Worm (Caenorhabditis elegans) whole organism, L1 larva: Measurements from ENCODE around the gene nhr-205.
A peak's percentile ranks its signal among the peaks of the same experiment; 100 is the strongest.
"Not testable (repeated sequence)": the region's sequence is repeated elsewhere in the genome, so short reads cannot be mapped to it uniquely, and the experiment has no call there.

ENCODE experiments used
- C04F5.9 ChIP-seq: sonication (generic microtip); optimal IDR thresholded peaks from 2 replicates; lab custom pipeline; 2016; ENCODE audit warnings: missing genetic modification characterization, missing compliant biosample characterization
- C16A3.4 ChIP-seq: fragments of 150-350 bp; optimal IDR thresholded peaks from 2 replicates; lab custom pipeline; 2014; ENCODE audit warnings: missing biosample characterization, missing genetic modification characterization
- Y116A8C.19 ChIP-seq: sonication (generic microtip); optimal IDR thresholded peaks from 2 replicates; lab custom pipeline; 2016; ENCODE audit warnings: missing compliant biosample characterization, missing genetic modification characterization, borderline replicate concordance
- blmp-1 ChIP-seq: fragments of 150-350 bp; optimal IDR thresholded peaks from 2 replicates; lab custom pipeline; 2014; ENCODE audit warnings: missing biosample characterization, missing genetic modification characterization
- ceh-63 ChIP-seq: fragments of 200-800 bp; sonication (Bioruptor generic); optimal IDR thresholded peaks from 2 replicates; lab custom pipeline; 2018; ENCODE audit warnings: mild to moderate bottlenecking, missing genetic modification characterization, missing compliant biosample characterization
- ceh-8 ChIP-seq: fragments of 200-800 bp; sonication (Bioruptor generic); optimal IDR thresholded peaks from 2 replicates; lab custom pipeline; 2018; ENCODE audit warnings: mild to moderate bottlenecking, missing genetic modification characterization, moderate library complexity, missing compliant biosample characterization
- ceh-82 ChIP-seq, 3 experiments: fragments of 150-350 bp in 1 of 3; sonication (generic microtip) in 2 of 3; optimal IDR thresholded peaks; 2 replicates each; lab custom pipeline; 2014 to 2017; ENCODE audit warnings: missing biosample characterization in 3 of 3, missing genetic modification characterization in 3 of 3
- ceh-88 ChIP-seq: fragments of 200-800 bp; sonication (Bioruptor generic); IDR thresholded peaks from 2 replicates; pipeline ENCODE4 v1.3.6; 2022; ENCODE audit warnings: missing genetic modification characterization, missing compliant biosample characterization
- ceh-90 ChIP-seq: sonication (generic microtip); optimal IDR thresholded peaks from 2 replicates; lab custom pipeline; 2016; ENCODE audit warnings: missing genetic modification characterization, missing compliant biosample characterization
- dpl-1 ChIP-seq, 3 experiments: fragments of 150-350 bp in 2 of 3; sonication (generic microtip) in 1 of 3; optimal IDR thresholded peaks; 2 replicates each; lab custom pipeline; 2014 to 2017; ENCODE audit warnings: missing biosample characterization in 3 of 3, missing genetic modification characterization in 3 of 3, missing genetic modification reagents in 3 of 3
- efl-1 ChIP-seq, 4 experiments: fragments of 150-350 bp; optimal IDR thresholded peaks in 3 of 4; peaks in 1 of 4; 1 replicate in 1 of 4; 2 replicates in 3 of 4; lab custom pipeline; 2014; ENCODE audit warnings: missing biosample characterization in 2 of 4, missing genetic modification characterization in 2 of 4, missing genetic modification reagents in 2 of 4
- egl-27 ChIP-seq, 2 experiments: fragments of 150-350 bp in 1 of 2; sonication (generic microtip); optimal IDR thresholded peaks; 3 replicates each; lab custom pipeline; 2017 to 2018; ENCODE audit warnings: missing biosample characterization in 2 of 2, missing genetic modification characterization in 2 of 2, missing genetic modification reagents in 2 of 2
- elt-2 ChIP-seq: sonication (generic microtip); optimal IDR thresholded peaks from 2 replicates; lab custom pipeline; 2016; ENCODE audit warnings: missing genetic modification characterization, mild to moderate bottlenecking, inconsistent platforms, missing compliant biosample characterization, missing genetic modification reagents
- elt-3 ChIP-seq, 6 experiments: fragments of 150-350 bp in 1 of 6; sonication (generic microtip); optimal IDR thresholded peaks; 2 replicates each; lab custom pipeline; 2017 to 2018; ENCODE audit warnings: missing biosample characterization in 6 of 6, missing genetic modification characterization in 6 of 6, inconsistent platforms in 1 of 6
- fkh-8 ChIP-seq: sonication (generic microtip); optimal IDR thresholded peaks from 2 replicates; lab custom pipeline; 2016; ENCODE audit warnings: mild to moderate bottlenecking, missing genetic modification characterization, missing compliant biosample characterization
- grh-1 ChIP-seq: fragments of 200-800 bp; sonication (Bioruptor generic); IDR thresholded peaks from 2 replicates; pipeline ENCODE4 v1.3.6; 2022; ENCODE audit warnings: missing genetic modification reagents, missing genetic modification characterization, missing compliant biosample characterization
- hlh-17 ChIP-seq: fragments of 200-800 bp; sonication (Bioruptor generic); optimal IDR thresholded peaks from 2 replicates; lab custom pipeline; 2018; ENCODE audit warnings: missing genetic modification characterization, mild to moderate bottlenecking, missing compliant biosample characterization, moderate library complexity, borderline replicate concordance
- hlh-4 ChIP-seq: sonication (generic microtip); optimal IDR thresholded peaks from 2 replicates; lab custom pipeline; 2016; ENCODE audit warnings: mild to moderate bottlenecking, missing genetic modification characterization, missing compliant biosample characterization
- isw-1 ChIP-seq: fragments of 200-800 bp; sonication (Bioruptor generic); IDR thresholded peaks from 2 replicates; pipeline ENCODE4 v1.3.6; 2022; ENCODE audit warnings: missing genetic modification characterization, missing compliant biosample characterization
- lin-14 ChIP-seq: fragments of 200-800 bp; sonication (Bioruptor generic); optimal IDR thresholded peaks from 2 replicates; lab custom pipeline; 2018; ENCODE audit warnings: mild to moderate bottlenecking, missing genetic modification characterization, moderate library complexity, missing compliant biosample characterization
- lin-35 ChIP-seq, 2 experiments: fragments of 150-350 bp; optimal IDR thresholded peaks; 2 replicates each; lab custom pipeline; 2014; ENCODE audit warnings: missing biosample characterization in 2 of 2, missing genetic modification characterization in 2 of 2, missing genetic modification reagents in 2 of 2
- lin-39 ChIP-seq: fragments of 150-350 bp; optimal IDR thresholded peaks from 2 replicates; lab custom pipeline; 2014; ENCODE audit warnings: missing biosample characterization, missing genetic modification reagents, missing genetic modification characterization
- lsy-2 ChIP-seq, 2 experiments: fragments of 150-350 bp; optimal IDR thresholded peaks; 2 replicates each; lab custom pipeline; 2014; ENCODE audit warnings: missing biosample characterization in 2 of 2, missing genetic modification characterization in 2 of 2
- mef-2 ChIP-seq: fragments of 150-350 bp; optimal IDR thresholded peaks from 2 replicates; lab custom pipeline; 2014; ENCODE audit warnings: missing biosample characterization, missing genetic modification characterization
- mep-1 ChIP-seq: fragments of 150-350 bp; optimal IDR thresholded peaks from 2 replicates; lab custom pipeline; 2014; ENCODE audit warnings: missing biosample characterization, missing genetic modification characterization
- nhr-19 ChIP-seq: fragments of 200-800 bp; sonication (Bioruptor generic); conservative IDR thresholded peaks from 2 replicates; pipeline ENCODE4 v1.3.6; 2022; ENCODE audit warnings: missing genetic modification characterization, missing compliant biosample characterization
- nhr-20 ChIP-seq: sonication (generic microtip); optimal IDR thresholded peaks from 2 replicates; lab custom pipeline; 2016; ENCODE audit warnings: mild to moderate bottlenecking, missing genetic modification characterization, missing compliant biosample characterization
- nhr-76 ChIP-seq: sonication (generic microtip); optimal IDR thresholded peaks from 2 replicates; lab custom pipeline; 2017; ENCODE audit warnings: missing biosample characterization, missing genetic modification characterization
- nhr-84 ChIP-seq: sonication (generic microtip); optimal IDR thresholded peaks from 2 replicates; lab custom pipeline; 2017; ENCODE audit warnings: missing biosample characterization, missing genetic modification characterization
- nhr-85 ChIP-seq: sonication (generic microtip); peaks from one replicate; lab custom pipeline; 2016; ENCODE audit warnings: missing genetic modification characterization, inconsistent platforms, missing compliant biosample characterization
- pag-3 ChIP-seq: sonication (generic microtip); optimal IDR thresholded peaks from 2 replicates; lab custom pipeline; 2017; ENCODE audit warnings: missing genetic modification characterization, mild to moderate bottlenecking, missing compliant biosample characterization, antibody characterized with exemption, borderline replicate concordance; ENCODE audit not compliant: insufficient read depth
- pqm-1 ChIP-seq: sonication (generic microtip); optimal IDR thresholded peaks from 3 replicates; lab custom pipeline; 2017; ENCODE audit warnings: missing biosample characterization, missing genetic modification characterization
- skn-1 ChIP-seq: fragments of 150-350 bp; optimal IDR thresholded peaks from 2 replicates; lab custom pipeline; 2014; ENCODE audit warnings: missing biosample characterization, missing genetic modification characterization
- snpc-4 ChIP-seq: fragments of 150-350 bp; optimal IDR thresholded peaks from 2 replicates; lab custom pipeline; 2014; ENCODE audit warnings: missing biosample characterization, missing genetic modification characterization
- snu-23 ChIP-seq: sonication (generic microtip); optimal IDR thresholded peaks from 2 replicates; lab custom pipeline; 2016; ENCODE audit warnings: missing genetic modification characterization, missing compliant biosample characterization
- sox-4 ChIP-seq: sonication (generic microtip); optimal IDR thresholded peaks from 2 replicates; lab custom pipeline; 2016; ENCODE audit warnings: missing genetic modification characterization, missing compliant biosample characterization
- sup-37 ChIP-seq: fragments of 200-800 bp; sonication (Bioruptor generic); optimal IDR thresholded peaks from 2 replicates; lab custom pipeline; 2018; ENCODE audit warnings: mild to moderate bottlenecking, missing genetic modification characterization, missing compliant biosample characterization
- swsn-7 ChIP-seq: sonication (generic microtip); optimal IDR thresholded peaks from 2 replicates; lab custom pipeline; 2016; ENCODE audit warnings: missing genetic modification characterization, missing compliant biosample characterization
- tbx-2 ChIP-seq: sonication (generic microtip); optimal IDR thresholded peaks from 2 replicates; lab custom pipeline; 2016; ENCODE audit warnings: missing genetic modification characterization, missing compliant biosample characterization
- unc-130 ChIP-seq: fragments of 150-350 bp; optimal IDR thresholded peaks from 2 replicates; lab custom pipeline; 2017; ENCODE audit warnings: missing biosample characterization, missing genetic modification characterization, inconsistent platforms
- unc-30 ChIP-seq: sonication (generic microtip); optimal IDR thresholded peaks from 2 replicates; lab custom pipeline; 2017; ENCODE audit warnings: missing biosample characterization, missing genetic modification characterization
- unc-62 ChIP-seq: fragments of 150-350 bp; optimal IDR thresholded peaks from 2 replicates; lab custom pipeline; 2014; ENCODE audit warnings: missing biosample characterization, missing genetic modification reagents, missing genetic modification characterization
- unc-86 ChIP-seq: sonication (generic microtip); optimal IDR thresholded peaks from 2 replicates; lab custom pipeline; 2016; ENCODE audit warnings: missing genetic modification characterization, missing compliant biosample characterization
- vab-15 ChIP-seq: sonication (generic microtip); optimal IDR thresholded peaks from 2 replicates; lab custom pipeline; 2017; ENCODE audit warnings: missing genotype, mild to moderate bottlenecking, missing genetic modification characterization, missing compliant biosample characterization
- xbp-1 ChIP-seq: sonication (generic microtip); optimal IDR thresholded peaks from 2 replicates; lab custom pipeline; 2016; ENCODE audit warnings: missing genetic modification characterization, missing compliant biosample characterization

The nhr-205 gene

ce11 chrV:10051855-10052254, 29.7 kb downstream of the nhr-205 start, which contains the start of gene str-118:
Gene str-118 (plus strand): TSS chrV:10052155.
- TF ChIP-seq hlh-17 (no peak), lin-39 (no peak), unc-62 (GFP tag; lab: Kevin White, UChicago) (no peak), swsn-7 (tag; lab: Kevin White, UChicago) (no peak), nhr-76 (tag; lab: Kevin White, UChicago) (no peak), xbp-1 (no peak), ceh-88 (GFP tag; lab: Robert Waterston, UW) (no peak), sox-4 (tag; lab: Kevin White, UChicago) (no peak), pqm-1 (no peak), egl-27 (tag; optimal IDR thresholded peaks at IDR 0.05; lab: Kevin White, UChicago) (no peak), nhr-85 (tag; lab: Kevin White, UChicago) (no peak), mep-1 (tag; lab: Kevin White, UChicago) (no peak), pag-3 (tag; lab: Kevin White, UChicago) (no peak), C16A3.4 (no peak), unc-130 (no peak), ceh-90 (tag; lab: Kevin White, UChicago) (no peak), unc-30 (no peak)

ce11 chrV:10049192-10049816, 32.3 kb downstream of the nhr-205 start:
- TF ChIP-seq efl-1 (optimal IDR thresholded peaks at IDR 0.05; lab: Kevin White, UChicago): not testable (repeated sequence)
- TF ChIP-seq efl-1 (GFP tag; optimal IDR thresholded peaks at IDR 0.05 in 1 of 2; lab: Kevin White, UChicago) (peak in 1 of 2 experiments; percentile 78), nhr-19 (GFP tag; lab: Robert Waterston, UW) (peak; percentile 42), grh-1 (GFP tag; lab: Robert Waterston, UW) (peak; percentile 74), isw-1 (GFP tag; lab: Robert Waterston, UW) (peak; percentile 12; the same call in 1 of the 2 replicates)

ce11 chrV:10047189-10047588, 34.4 kb downstream of the nhr-205 start:
- TF ChIP-seq sup-37 (GFP tag; lab: Kevin White, UChicago) (no peak), nhr-19 (GFP tag; lab: Robert Waterston, UW) (no peak), mef-2 (tag; lab: Kevin White, UChicago) (no peak), dpl-1 (GFP tag; optimal IDR thresholded peaks at IDR 0.05; lab: Kevin White, UChicago) (no peak), elt-2 (tag; lab: Kevin White, UChicago) (no peak), vab-15 (no peak), snpc-4 (tag; lab: Kevin White, UChicago) (no peak), tbx-2 (no peak), fkh-8 (tag; lab: Kevin White, UChicago) (no peak), pag-3 (tag; lab: Kevin White, UChicago) (no peak), Y116A8C.19 (tag; lab: Kevin White, UChicago) (no peak), unc-86 (no peak), nhr-84 (tag; lab: Kevin White, UChicago) (no peak), hlh-17 (no peak), ceh-8 (GFP tag; lab: Kevin White, UChicago) (no peak), mep-1 (tag; lab: Kevin White, UChicago) (no peak), hlh-4 (tag; lab: Kevin White, UChicago) (no peak), C04F5.9 (tag; lab: Kevin White, UChicago) (no peak), ceh-63 (GFP tag; lab: Kevin White, UChicago) (no peak)

- TF ChIP-seq efl-1 (optimal IDR thresholded peaks at IDR 0.05; lab: Kevin White, UChicago): no peak
- peak in 1 of 2 experiments; percentile 72 for TF ChIP-seq efl-1 (GFP tag; optimal IDR thresholded peaks at IDR 0.05 in 1 of 2; lab: Kevin White, UChicago)
- TF ChIP-seq snu-23 (GFP tag; lab: Kevin White, UChicago): peak; percentile 1
- peak; percentile 79 for TF ChIP-seq blmp-1 (tag; lab: Kevin White, UChicago)
- TF ChIP-seq lsy-2 (tag; optimal IDR thresholded peaks at IDR 0.05; lab: Kevin White, UChicago): peak in 1 of 2 experiments; percentile 36
- no peak for TF ChIP-seq ceh-63 (GFP tag; lab: Kevin White, UChicago)
- peak; percentile 54 for TF ChIP-seq lin-14 (GFP tag; lab: Kevin White, UChicago)
- TF ChIP-seq skn-1 (tag; lab: Kevin White, UChicago): no peak
- TF ChIP-seq nhr-85 (tag; lab: Kevin White, UChicago): peak; percentile 76
- TF ChIP-seq ceh-82 (tag; optimal IDR thresholded peaks at IDR 0.05; lab: Kevin White, UChicago): no peak
- TF ChIP-seq mep-1 (tag; lab: Kevin White, UChicago): peak; percentile 51
- TF ChIP-seq nhr-20: peak; percentile 10
- TF ChIP-seq lin-35 (GFP tag; optimal IDR thresholded peaks at IDR 0.05; lab: Kevin White, UChicago): peak in 1 of 2 experiments; percentile 16
- peak; percentile 24 for TF ChIP-seq xbp-1
- no peak for TF ChIP-seq snpc-4 (tag; lab: Kevin White, UChicago)
- TF ChIP-seq elt-3 (tag; optimal IDR thresholded peaks at IDR 0.05; lab: Kevin White, UChicago): peak in 1 of 6 experiments; percentile 37
These were observed 35.1 kb downstream of the nhr-205 start for ce11 chrV:10046503-10046902.
